Worm (Caenorhabditis elegans) whole organism, young adult: ENCODE data around the gene lgc-8.

Experiments
- F23B12.7 ChIP-seq: sonication (generic microtip); optimal IDR thresholded peaks from 2 replicates; lab custom pipeline; 2017; ENCODE audit warnings: missing genetic modification characterization, mild to moderate bottlenecking, missing compliant biosample characterization, antibody characterized with exemption, moderate library complexity; ENCODE audit not compliant: insufficient read depth
- F49E8.2 ChIP-seq: sonication (generic microtip); optimal IDR thresholded peaks from 3 replicates; lab custom pipeline; 2017; ENCODE audit warnings: missing genetic modification characterization, mild to moderate bottlenecking, missing compliant biosample characterization, antibody characterized with exemption, moderate library complexity; ENCODE audit not compliant: insufficient read depth
- ztf-26 ChIP-seq: sonication (generic microtip); optimal IDR thresholded peaks from 2 replicates; lab custom pipeline; 2017; ENCODE audit warnings: missing genetic modification characterization, missing compliant biosample characterization

DNA sequence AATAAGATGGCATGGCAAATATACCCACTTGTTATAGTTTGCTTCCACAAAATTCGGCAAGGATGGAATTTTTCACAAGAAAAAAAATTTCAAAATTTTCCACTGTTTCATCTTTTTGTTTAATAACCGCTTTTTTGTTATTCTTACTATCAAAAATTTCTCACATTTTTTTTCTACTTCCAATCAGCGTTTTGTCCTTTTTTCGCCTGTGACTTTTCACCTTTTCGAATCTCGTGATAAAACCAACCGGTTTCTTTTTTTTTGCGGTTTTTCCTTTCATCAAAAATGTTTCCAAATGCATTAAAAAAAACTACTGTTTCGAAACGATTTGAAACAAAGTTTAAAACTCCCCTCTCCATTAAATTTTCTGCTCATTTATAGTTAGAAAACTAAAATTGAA lies 36.5 kb upstream of the lgc-8 start:
- TF ChIP-seq ztf-26 (tag; lab: Kevin White, UChicago) = no peak
- TF ChIP-seq F49E8.2 (tag; lab: Kevin White, UChicago) = no peak
- no peak for TF ChIP-seq F23B12.7 (tag; lab: Kevin White, UChicago)
